Fruit fly (Drosophila melanogaster) whole organism, embryonic: ENCODE data around the gene CecB.

ENCODE experiments used
- Ada2b ChIP-seq: fragments of 200-800 bp; sonication (Bioruptor generic); IDR thresholded peaks from 2 replicates; pipeline ENCODE4 v1.3.6; 2022; ENCODE audit warnings: missing biosample characterization, missing genetic modification characterization
- Aef1 ChIP-seq: fragments of 200-800 bp; sonication (Bioruptor generic); IDR thresholded peaks from 3 replicates; pipeline ENCODE4 v1.3.6; 2022; ENCODE audit warnings: missing biosample characterization, missing genetic modification characterization
- Atf-2 ChIP-seq: fragments of 200-800 bp; sonication (Bioruptor generic); optimal IDR thresholded peaks from 2 replicates; lab custom pipeline; 2016; ENCODE audit warnings: missing biosample characterization, missing genetic modification characterization
- C15 ChIP-seq: fragments of 200-800 bp; sonication (Bioruptor generic); IDR thresholded peaks from 3 replicates; pipeline ENCODE4 v1.3.6; 2022; ENCODE audit warnings: missing biosample characterization, missing genetic modification characterization
- CG10274 ChIP-seq: fragments of 200-800 bp; sonication (Bioruptor generic); optimal IDR thresholded peaks from 3 replicates; lab custom pipeline; 2017; ENCODE audit warnings: missing biosample characterization, mild to moderate bottlenecking, missing genetic modification characterization
- CG11695 ChIP-seq: fragments of 200-800 bp; sonication (Bioruptor generic); IDR thresholded peaks from 3 replicates; pipeline ENCODE4 v1.3.6; 2022; ENCODE audit warnings: missing biosample characterization, missing genetic modification characterization
- CG12659 ChIP-seq: fragments of 200-800 bp; sonication (Bioruptor generic); optimal IDR thresholded peaks from 3 replicates; lab custom pipeline; 2017; ENCODE audit warnings: mild to moderate bottlenecking, missing biosample characterization, missing genetic modification reagents, missing genetic modification characterization
- CG14441 ChIP-seq: fragments of 200-800 bp; sonication (Bioruptor generic); IDR thresholded peaks from 2 replicates; pipeline ENCODE4 v1.3.6; 2022; ENCODE audit warnings: missing biosample characterization, missing genetic modification characterization
- CG15073 ChIP-seq: fragments of 200-800 bp; sonication (Bioruptor generic); optimal IDR thresholded peaks from 2 replicates; lab custom pipeline; 2016; ENCODE audit warnings: missing biosample characterization, missing genetic modification characterization
- CG16779 ChIP-seq: fragments of 200-800 bp; sonication (Bioruptor generic); IDR thresholded peaks from 2 replicates; pipeline ENCODE4 v1.3.6; 2022; ENCODE audit warnings: missing biosample characterization, missing genetic modification characterization
- CG16863 ChIP-seq: fragments of 200-800 bp; sonication (Bioruptor generic); optimal IDR thresholded peaks from 3 replicates; lab custom pipeline; 2016; ENCODE audit warnings: missing biosample characterization, missing genetic modification characterization
- CG17361 ChIP-seq: fragments of 200-800 bp; sonication (Bioruptor generic); IDR thresholded peaks from 3 replicates; pipeline ENCODE4 v1.3.6; 2022; ENCODE audit warnings: missing biosample characterization, missing genetic modification characterization
- CG17568 ChIP-seq: fragments of 200-800 bp; sonication (Bioruptor generic); optimal IDR thresholded peaks from 2 replicates; lab custom pipeline; 2018; ENCODE audit warnings: missing biosample characterization, mild to moderate bottlenecking, missing genetic modification characterization, moderate library complexity
- CG1792 ChIP-seq: fragments of 200-800 bp; sonication (Bioruptor generic); optimal IDR thresholded peaks from 2 replicates; lab custom pipeline; 2016; ENCODE audit warnings: missing biosample characterization, missing genetic modification characterization
- CG18599 ChIP-seq: fragments of 200-800 bp; sonication (Bioruptor generic); optimal IDR thresholded peaks from 3 replicates; lab custom pipeline; 2017; ENCODE audit warnings: missing biosample characterization, missing genetic modification characterization, mild to moderate bottlenecking, moderate library complexity, missing genetic modification reagents
- CG3726 ChIP-seq: fragments of 200-800 bp; sonication (Bioruptor generic); IDR thresholded peaks from 3 replicates; pipeline ENCODE4, ENCODE4 v1.3.6; 2022; ENCODE audit warnings: missing biosample characterization, missing genetic modification characterization
- CG4820 ChIP-seq: fragments of 200-800 bp; sonication (Bioruptor generic); optimal IDR thresholded peaks from 3 replicates; lab custom pipeline; 2016; ENCODE audit warnings: missing biosample characterization, missing genetic modification characterization
- CG6175 ChIP-seq: fragments of 200-800 bp; sonication (Bioruptor generic); IDR thresholded peaks from 3 replicates; pipeline ENCODE4 v1.3.6; 2022; ENCODE audit warnings: missing biosample characterization, missing genetic modification characterization
- CG6791 ChIP-seq: fragments of 200-800 bp; sonication (Bioruptor generic); IDR thresholded peaks from 3 replicates; pipeline ENCODE4 v1.3.6; 2022; ENCODE audit warnings: missing biosample characterization, missing genetic modification characterization; ENCODE audit not compliant: partially characterized antibody
- CG6854 ChIP-seq: fragments of 200-800 bp; sonication (Bioruptor generic); optimal IDR thresholded peaks from 3 replicates; lab custom pipeline; 2017; ENCODE audit warnings: missing biosample characterization, mild to moderate bottlenecking, missing genetic modification characterization
- CG7928 ChIP-seq: fragments of 200-800 bp; sonication (Bioruptor generic); optimal IDR thresholded peaks from 2 replicates; lab custom pipeline; 2017; ENCODE audit warnings: missing biosample characterization, mild to moderate bottlenecking, missing genetic modification characterization
- CG8388 ChIP-seq: fragments of 200-800 bp; sonication (Bioruptor generic); optimal IDR thresholded peaks from 2 replicates; lab custom pipeline; 2019; ENCODE audit warnings: missing biosample characterization, mild to moderate bottlenecking, missing genetic modification characterization, moderate library complexity
- CoRest ChIP-seq: fragments of 200-800 bp; sonication (Bioruptor generic); optimal IDR thresholded peaks from 3 replicates; lab custom pipeline; 2018; ENCODE audit warnings: missing biosample characterization, mild to moderate bottlenecking, missing genetic modification characterization, moderate library complexity
- Drgx ChIP-seq: fragments of 200-800 bp; sonication (Bioruptor generic); IDR thresholded peaks from 2 replicates; pipeline ENCODE4 v1.3.6; 2022; ENCODE audit warnings: missing biosample characterization, missing genetic modification characterization
- Ets65A ChIP-seq: fragments of 200-800 bp; sonication (Bioruptor generic); peaks from one replicate; lab custom pipeline; 2016; ENCODE audit warnings: missing biosample characterization, missing genetic modification characterization
- GATAe ChIP-seq: fragments of 200-800 bp; sonication (Bioruptor generic); conservative IDR thresholded peaks from 2 replicates; pipeline ENCODE4 v1.3.6; 2022; ENCODE audit warnings: missing biosample characterization, missing genetic modification characterization
- Gug ChIP-seq: fragments of 200-800 bp; sonication (Bioruptor generic); IDR thresholded peaks from 4 replicates; pipeline ENCODE4 v1.3.6; 2022; ENCODE audit warnings: missing biosample characterization, missing genetic modification characterization
- HLHmδ ChIP-seq: fragments of 200-800 bp; sonication (Bioruptor generic); optimal IDR thresholded peaks from 2 replicates; lab custom pipeline; 2018; ENCODE audit warnings: missing biosample characterization, mild to moderate bottlenecking, missing genetic modification characterization, moderate library complexity
- Hr39 ChIP-seq: fragments of >200 bp; optimal IDR thresholded peaks from 2 replicates; lab custom pipeline; 2017
- Med ChIP-seq: fragments of 200-800 bp; sonication (Bioruptor generic); peaks from one replicate; lab custom pipeline; 2016; ENCODE audit warnings: missing biosample characterization, missing genetic modification characterization, mild to moderate bottlenecking, inconsistent platforms, moderate library complexity
- NC2β ChIP-seq: fragments of 200-800 bp; sonication (Bioruptor generic); optimal IDR thresholded peaks from 2 replicates; lab custom pipeline; 2016; ENCODE audit warnings: missing biosample characterization, missing genetic modification characterization
- Ptx1 ChIP-seq: fragments of 200-800 bp; sonication (Bioruptor generic); IDR thresholded peaks from 2 replicates; pipeline ENCODE4 v1.3.6; 2022; ENCODE audit warnings: missing biosample characterization, missing genetic modification characterization
- Sry-β ChIP-seq: fragments of 200-800 bp; sonication (Bioruptor generic); optimal IDR thresholded peaks from 2 replicates; lab custom pipeline; 2018; ENCODE audit warnings: missing biosample characterization, mild to moderate bottlenecking, missing genetic modification characterization, moderate library complexity
- YL-1 ChIP-seq: fragments of 200-800 bp; sonication (Bioruptor generic); optimal IDR thresholded peaks from 3 replicates; lab custom pipeline; 2017; ENCODE audit warnings: missing biosample characterization, mild to moderate bottlenecking, missing genetic modification characterization
- ab ChIP-seq: fragments of 200-800 bp; sonication (Bioruptor generic); optimal IDR thresholded peaks from 2 replicates; lab custom pipeline; 2016; ENCODE audit warnings: missing biosample characterization, missing genetic modification characterization
- ap ChIP-seq: fragments of 200-800 bp; sonication (Bioruptor generic); IDR thresholded peaks from 2 replicates; pipeline ENCODE4 v1.3.6; 2022; ENCODE audit warnings: missing biosample characterization, missing genetic modification characterization
- br ChIP-seq: fragments of >200 bp; optimal IDR thresholded peaks from 2 replicates; lab custom pipeline; 2017
- bsh ChIP-seq, 2 experiments: fragments of 200-800 bp; sonication (Bioruptor generic); optimal IDR thresholded peaks; 2 replicates each; lab custom pipeline; 2017 to 2018; ENCODE audit warnings: mild to moderate bottlenecking in 2 of 2, missing biosample characterization in 2 of 2, missing genetic modification characterization in 2 of 2, moderate library complexity in 1 of 2
- da ChIP-seq: fragments of 200-800 bp; sonication (Bioruptor generic); optimal IDR thresholded peaks from 2 replicates; lab custom pipeline; 2016; ENCODE audit warnings: missing biosample characterization, missing genetic modification characterization
- jigr1 ChIP-seq: fragments of 200-800 bp; sonication (Bioruptor generic); IDR thresholded peaks from 3 replicates; pipeline ENCODE4 v1.3.6; 2022; ENCODE audit warnings: missing biosample characterization, missing genetic modification characterization
- lmd ChIP-seq: fragments of 200-800 bp; sonication (Bioruptor generic); IDR thresholded peaks from 2 replicates; pipeline ENCODE4 v1.3.6; 2022; ENCODE audit warnings: missing biosample characterization, missing genetic modification characterization
- luna ChIP-seq: fragments of 200-800 bp; sonication (Bioruptor generic); optimal IDR thresholded peaks from 2 replicates; lab custom pipeline; 2016; ENCODE audit warnings: missing biosample characterization, missing genetic modification characterization
- mld ChIP-seq: fragments of 200-800 bp; sonication (Bioruptor generic); IDR thresholded peaks from 3 replicates; pipeline ENCODE4 v1.3.6; 2022; ENCODE audit warnings: missing biosample characterization, missing genetic modification characterization; ENCODE audit not compliant: partially characterized antibody
- nerfin-2 ChIP-seq: fragments of 200-800 bp; sonication (Bioruptor generic); IDR thresholded peaks from 2 replicates; pipeline ENCODE4 v1.3.6; 2022; ENCODE audit warnings: missing biosample characterization, missing genetic modification characterization; ENCODE audit not compliant: partially characterized antibody
- pan ChIP-seq, 4 experiments: fragments of >200 bp in 3 of 4; fragments of 200-800 bp in 1 of 4; sonication (Bioruptor generic) in 1 of 4; optimal IDR thresholded peaks in 3 of 4; IDR thresholded peaks in 1 of 4; 2 replicates each; pipeline versions ENCODE4 v1.3.6 to Lab custom; 2017 to 2022; ENCODE audit warnings: missing biosample characterization in 2 of 4, missing genetic modification characterization in 2 of 4, mixed read lengths in 1 of 4
- ro ChIP-seq: fragments of 200-800 bp; sonication (Bioruptor generic); IDR thresholded peaks from 2 replicates; pipeline ENCODE4 v1.3.6; 2022; ENCODE audit warnings: missing biosample characterization, missing genetic modification characterization
- so ChIP-seq: fragments of 200-800 bp; sonication (Bioruptor generic); IDR thresholded peaks from 3 replicates; pipeline ENCODE4 v1.3.6; 2022; ENCODE audit warnings: missing biosample characterization, missing genetic modification characterization
- tin ChIP-seq: fragments of 200-800 bp; sonication (Bioruptor generic); optimal IDR thresholded peaks from 3 replicates; lab custom pipeline; 2016; ENCODE audit warnings: missing biosample characterization, missing genetic modification characterization
- usp ChIP-seq: fragments of >200 bp; optimal IDR thresholded peaks from 2 replicates; lab custom pipeline; 2017; ENCODE audit warnings: missing biosample characterization, missing genetic modification characterization
- vvl ChIP-seq: fragments of 200-800 bp; sonication (Bioruptor generic); IDR thresholded peaks from 2 replicates; pipeline ENCODE4 v1.3.6; 2022; ENCODE audit warnings: missing biosample characterization, missing genetic modification characterization

Gene CecB

dm6 chr3R:30208766-30209484 lies 4.7 kb downstream of the CecB start, which contains the start of gene RpS7 (continued):
- TF ChIP-seq Aef1 (GFP tag; lab: Robert Waterston, UW) (peak; percentile 48; the same call in 2 of the 3 replicates), CG6175 (GFP tag; lab: Robert Waterston, UW) (peak; percentile 67; the same call in 1 of the 3 replicates), ro (GFP tag; lab: Robert Waterston, UW) (no peak), CG16779 (GFP tag; lab: Robert Waterston, UW) (peak; percentile 53; the same call in 1 of the 2 replicates), nerfin-2 (GFP tag; lab: Robert Waterston, UW) (peak; percentile 95), CG16863 (GFP tag; lab: Kevin White, UChicago) (no peak), CG6854 (GFP tag; lab: Kevin White, UChicago) (peak; percentile 76), C15 (peak; percentile 53; the same call in 1 of the 3 replicates), vvl (peak; percentile 80), Med (GFP tag; lab: Kevin White, UChicago) (peak; percentile 96), Gug (GFP tag; lab: Robert Waterston, UW) (peak; percentile 72; the same call in 3 of the 4 replicates), usp (GFP tag; lab: Kevin White, UChicago) (no peak), CG18599 (GFP tag; lab: Kevin White, UChicago) (peak; percentile 49), lmd (GFP tag; lab: Robert Waterston, UW) (peak; percentile 55), pan (optimal IDR thresholded peaks at IDR 0.05; lab: Kevin White, UChicago) (no peak), pan (GFP tag; optimal IDR thresholded peaks at IDR 0.05 in 1 of 2, IDR thresholded peaks at IDR 0.05 in 1 of 2) (peak in 1 of 2 experiments; percentile 80), CG4820 (no peak), CoRest (tag; lab: Kevin White, UChicago) (peak; percentile 63), br (lab: Kevin White, UChicago) (no peak), CG6791 (GFP tag; lab: Robert Waterston, UW) (peak; percentile 94), Hr39 (no peak), CG7928 (GFP tag; lab: Kevin White, UChicago) (no peak), Ada2b (GFP tag; lab: Robert Waterston, UW) (peak; percentile 50; the same call in 1 of the 2 replicates), Sry-β (GFP tag; lab: Kevin White, UChicago) (peak; percentile 27), Ptx1 (GFP tag; lab: Robert Waterston, UW) (peak; percentile 56), Ets65A (GFP tag; lab: Kevin White, UChicago) (peak; percentile 93), GATAe (GFP tag; lab: Robert Waterston, UW) (no peak; the same call in 1 of the 2 replicates), CG17361 (GFP tag; lab: Robert Waterston, UW) (peak; percentile 92), mld (peak; percentile 89), CG10274 (GFP tag; lab: Kevin White, UChicago) (peak; percentile 58), HLHmδ (GFP tag; lab: Kevin White, UChicago) (peak; percentile 96), Drgx (GFP tag; lab: Robert Waterston, UW) (peak; percentile 53), CG11695 (peak; percentile 79), tin (peak; percentile 15), ab (GFP tag; lab: Kevin White, UChicago) (no peak), CG1792 (GFP tag; lab: Kevin White, UChicago) (peak; percentile 9), so (0 out of 3 replicates have a peak, but pooled peaks have one; percentile 31), YL-1 (GFP tag; lab: Kevin White, UChicago) (peak; percentile 83), da (GFP tag; lab: Kevin White, UChicago) (no peak), CG8388 (GFP tag; lab: Kevin White, UChicago) (peak; percentile 86), CG3726 (GFP tag; lab: Robert Waterston, UW) (peak; percentile 76), CG17568 (GFP tag; lab: Kevin White, UChicago) (peak; percentile 90), luna (GFP tag; lab: Kevin White, UChicago) (peak; percentile 34), jigr1 (GFP tag; lab: Robert Waterston, UW) (no peak), NC2β (GFP tag; lab: Kevin White, UChicago) (peak; percentile 93), bsh (GFP tag; optimal IDR thresholded peaks at IDR 0.05; lab: Kevin White, UChicago) (peak; percentile 48 to 65), CG12659 (GFP tag; lab: Kevin White, UChicago) (peak; percentile 70), CG15073 (GFP tag; lab: Kevin White, UChicago) (no peak), ap (GFP tag; lab: Robert Waterston, UW) (peak; percentile 76), CG14441 (peak; percentile 57), Atf-2 (GFP tag; lab: Kevin White, UChicago) (peak; percentile 7)
